Worm (Caenorhabditis elegans) whole organism, midembryonic: ENCODE measurements around the gene F21C10.7.

ENCODE experiments used
- T22C8.4 ChIP-seq: fragments of 200-800 bp; sonication (Bioruptor generic); IDR thresholded peaks from 2 replicates; pipeline ENCODE4 v1.3.6; 2022; ENCODE audit warnings: missing genetic modification characterization, missing compliant biosample characterization
- cog-1 ChIP-seq: sonication (generic microtip); optimal IDR thresholded peaks from 2 replicates; lab custom pipeline; 2016; ENCODE audit warnings: missing genetic modification characterization, missing compliant biosample characterization
- flt-1 ChIP-seq: fragments of 200-800 bp; sonication (Bioruptor generic); IDR thresholded peaks from 2 replicates; pipeline ENCODE4 v1.3.6; 2022; ENCODE audit warnings: missing genetic modification characterization, missing compliant biosample characterization
- klf-2 ChIP-seq: fragments of 200-800 bp; sonication (Bioruptor generic); conservative IDR thresholded peaks from 2 replicates; pipeline ENCODE4 v1.3.6; 2022; ENCODE audit warnings: missing genetic modification reagents, missing genetic modification characterization, missing compliant biosample characterization
- med-1 ChIP-seq: sonication (generic microtip); optimal IDR thresholded peaks from 2 replicates; lab custom pipeline; 2017; ENCODE audit warnings: missing genetic modification characterization, mild to moderate bottlenecking, missing compliant biosample characterization, antibody characterized with exemption, missing genetic modification reagents; ENCODE audit not compliant: insufficient read depth
- ref-1 ChIP-seq: fragments of 200-800 bp; sonication (Bioruptor generic); conservative IDR thresholded peaks from 2 replicates; pipeline ENCODE4 v1.3.6; 2022; ENCODE audit warnings: missing genetic modification reagents, missing genetic modification characterization, missing compliant biosample characterization
- tab-1 ChIP-seq: fragments of 200-800 bp; sonication (Bioruptor generic); IDR thresholded peaks from 2 replicates; pipeline ENCODE4 v1.3.6; 2022; ENCODE audit warnings: missing genetic modification characterization, missing compliant biosample characterization
- ztf-23 ChIP-seq: fragments of 200-800 bp; sonication (Bioruptor generic); IDR thresholded peaks from 2 replicates; pipeline ENCODE4 v1.3.6; 2022; ENCODE audit warnings: missing genetic modification reagents, missing genetic modification characterization, missing compliant biosample characterization
- ztf-29 ChIP-seq: fragments of 200-800 bp; sonication (Bioruptor generic); IDR thresholded peaks from 2 replicates; pipeline ENCODE4 v1.3.6; 2022; ENCODE audit warnings: missing genetic modification reagents, missing genetic modification characterization, missing compliant biosample characterization

The F21C10.7 gene

DNA sequence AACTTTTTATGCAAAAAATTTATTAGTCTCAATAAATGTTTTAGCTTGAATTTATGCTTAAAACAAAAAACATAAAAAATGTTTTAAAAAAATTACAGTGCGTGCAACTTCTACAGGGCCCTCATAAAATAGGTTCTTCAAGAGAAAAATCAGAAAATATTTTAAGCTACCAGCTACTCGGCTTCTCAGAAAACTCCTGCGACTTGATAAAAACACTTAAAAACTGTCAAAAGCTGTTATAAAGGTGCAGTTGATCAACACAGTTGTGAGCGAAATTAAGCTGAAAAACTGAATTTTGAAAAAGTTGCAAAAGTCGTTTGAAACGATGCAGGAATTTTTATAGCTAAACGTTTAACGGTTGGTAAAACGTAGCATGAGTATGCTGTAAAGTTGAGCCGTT is 23.8 kb upstream of the F21C10.7 start:
- TF ChIP-seq ref-1 (GFP tag; lab: Robert Waterston, UW) (no peak), klf-2 (no peak), ztf-29 (GFP tag; lab: Robert Waterston, UW) (no peak), ztf-23 (GFP tag; lab: Robert Waterston, UW) (0 out of 2 replicates have a peak, but pooled peaks have one; percentile 7), med-1 (GFP tag; lab: Kevin White, UChicago) (no peak), cog-1 (tag; lab: Kevin White, UChicago) (no peak), tab-1 (GFP tag; lab: Robert Waterston, UW) (no peak), T22C8.4 (GFP tag; lab: Robert Waterston, UW) (no peak), flt-1 (peak; percentile 42; the same call in 1 of the 2 replicates)

DNA sequence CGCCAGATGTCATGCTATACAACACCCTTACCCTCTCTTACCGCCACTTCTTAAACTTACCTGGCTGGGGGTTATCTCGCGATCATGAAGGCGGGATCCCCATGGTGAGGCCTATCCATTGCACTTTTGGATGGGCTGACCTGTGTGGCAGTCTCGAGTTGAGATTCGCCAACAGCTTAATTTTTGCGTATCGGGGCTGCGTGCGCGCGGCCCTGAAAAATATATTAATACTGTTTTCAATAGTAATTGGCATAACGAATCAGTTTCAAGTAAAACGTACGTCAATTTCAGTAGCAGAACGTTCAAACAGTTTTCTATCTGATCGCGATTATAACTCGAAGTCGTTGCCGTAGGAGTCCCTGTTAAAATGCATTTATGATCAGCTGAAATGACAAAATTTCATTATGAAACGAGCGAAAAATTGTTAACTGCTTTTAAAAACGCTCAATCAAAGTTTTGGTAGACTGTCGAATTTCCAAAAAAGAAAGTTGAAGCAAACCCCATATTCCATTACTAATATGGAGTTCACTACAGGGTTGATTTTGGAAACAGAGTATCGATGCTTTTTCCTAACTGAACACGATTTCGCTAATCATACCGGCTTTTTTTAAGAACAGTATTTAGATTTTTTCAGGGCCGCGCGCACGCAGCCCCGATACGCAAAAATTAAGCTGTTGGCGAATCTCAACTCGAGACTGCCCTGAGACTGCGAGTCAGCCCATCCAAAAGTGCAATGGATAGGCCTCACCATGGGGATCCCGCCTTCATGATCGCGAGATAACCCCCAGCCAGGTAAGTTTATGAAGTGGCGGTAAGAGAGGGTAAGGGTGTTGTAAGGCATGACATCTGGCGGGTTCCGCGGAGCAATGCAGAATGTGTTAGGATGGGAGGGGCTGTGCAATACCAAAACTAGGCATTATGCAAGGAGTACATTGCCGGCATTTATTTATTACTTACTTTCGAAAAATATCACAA is 21.5 kb upstream of the F21C10.7 start:
- TF ChIP-seq tab-1 (GFP tag; lab: Robert Waterston, UW), result 0 out of 2 replicates have a peak, but pooled peaks have one; percentile 8

- TF ChIP-seq T22C8.4 (GFP tag; lab: Robert Waterston, UW), result no peak
- TF ChIP-seq ref-1 (GFP tag; lab: Robert Waterston, UW), result no peak
- TF ChIP-seq cog-1 (tag; lab: Kevin White, UChicago), result no peak
- no peak for TF ChIP-seq ztf-29 (GFP tag; lab: Robert Waterston, UW)
- TF ChIP-seq med-1 (GFP tag; lab: Kevin White, UChicago), result no peak
- TF ChIP-seq tab-1 (GFP tag; lab: Robert Waterston, UW), result no peak
- no peak for TF ChIP-seq flt-1
Observed at ce11 chrV:9092209-9092608, 20.4 kb upstream of the F21C10.7 start, which contains the start of gene T27E4.1. Gene T27E4.1 (plus strand): TSS chrV:9092345.

- TF ChIP-seq cog-1 (tag; lab: Kevin White, UChicago), result no peak
- TF ChIP-seq tab-1 (GFP tag; lab: Robert Waterston, UW), result no peak
- TF ChIP-seq ztf-29 (GFP tag; lab: Robert Waterston, UW), result no peak
- no peak for TF ChIP-seq T22C8.4 (GFP tag; lab: Robert Waterston, UW)
- TF ChIP-seq klf-2, result no peak
- no peak for TF ChIP-seq ztf-23 (GFP tag; lab: Robert Waterston, UW)
- TF ChIP-seq med-1 (GFP tag; lab: Kevin White, UChicago), result no peak
- no peak for TF ChIP-seq ref-1 (GFP tag; lab: Robert Waterston, UW)
- no peak for TF ChIP-seq flt-1
Observed at ce11 chrV:9094060-9094628, 18.4 kb upstream of the F21C10.7 start.

DNA sequence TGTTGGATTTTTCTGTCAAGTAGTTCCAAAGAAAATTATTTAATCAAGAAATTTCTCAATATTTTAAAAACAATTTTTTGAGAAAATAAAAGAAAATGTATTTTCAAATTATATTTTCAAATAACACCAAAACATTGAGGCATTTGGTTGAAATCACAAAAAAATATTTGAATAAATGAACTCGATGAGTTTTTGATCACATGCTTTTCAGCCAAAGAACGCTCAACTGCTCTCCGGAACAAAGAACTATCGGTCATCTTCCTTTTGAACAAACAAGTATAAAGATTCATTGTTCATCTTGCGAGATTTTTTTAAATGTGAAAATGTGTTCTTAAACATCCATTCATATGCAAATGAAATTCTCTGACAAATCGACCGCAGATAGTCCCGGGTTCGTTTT is 17.6 kb upstream of the F21C10.7 start:
- TF ChIP-seq ztf-29 (GFP tag; lab: Robert Waterston, UW), result no peak
- TF ChIP-seq klf-2, result no peak
- TF ChIP-seq ztf-23 (GFP tag; lab: Robert Waterston, UW), result no peak
- no peak for TF ChIP-seq cog-1 (tag; lab: Kevin White, UChicago)
- no peak for TF ChIP-seq flt-1
- TF ChIP-seq T22C8.4 (GFP tag; lab: Robert Waterston, UW), result no peak
- TF ChIP-seq tab-1 (GFP tag; lab: Robert Waterston, UW), result no peak
- no peak for TF ChIP-seq ref-1 (GFP tag; lab: Robert Waterston, UW)
- no peak for TF ChIP-seq med-1 (GFP tag; lab: Kevin White, UChicago)

DNA sequence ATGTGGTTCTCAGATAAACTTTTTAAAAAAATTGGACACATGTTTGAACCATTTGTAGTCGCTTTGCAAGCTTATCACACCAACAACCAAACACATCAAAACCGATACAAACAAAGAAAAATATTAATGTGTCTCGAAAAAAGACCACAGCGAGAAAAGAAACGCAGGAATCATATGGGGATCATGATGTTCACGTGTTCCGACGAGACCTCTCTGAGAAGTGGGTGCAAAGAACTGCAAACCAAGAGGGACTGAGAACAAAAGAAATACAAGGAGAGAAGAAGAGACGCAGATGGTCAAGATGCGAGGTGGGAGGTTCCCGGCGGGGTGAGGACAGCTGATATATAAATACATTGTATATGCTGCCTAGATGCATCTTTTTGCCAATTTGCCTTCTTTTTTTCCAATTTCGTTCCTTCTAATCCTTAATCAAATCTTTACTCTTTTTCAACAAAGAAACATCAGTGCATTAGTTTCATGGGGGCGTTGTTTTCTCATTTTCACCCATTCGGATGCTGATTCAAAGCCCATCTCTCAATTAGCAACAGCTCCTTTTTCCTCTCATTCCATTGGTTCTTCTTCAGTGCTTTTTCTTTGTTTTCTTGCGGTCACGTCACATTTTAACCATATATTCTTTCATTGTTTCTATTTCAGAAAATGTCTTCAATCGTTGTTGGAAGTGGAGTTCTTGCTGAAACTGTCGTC is 16.8 kb upstream of the F21C10.7 start, which contains the start of gene F21C10.10:
Gene F21C10.10 (plus strand): TSS at position 655 of the 705 bp plus-strand sequence.
- no peak for TF ChIP-seq T22C8.4 (GFP tag; lab: Robert Waterston, UW)
- no peak for TF ChIP-seq ztf-29 (GFP tag; lab: Robert Waterston, UW)
- no peak for TF ChIP-seq tab-1 (GFP tag; lab: Robert Waterston, UW)
- no peak for TF ChIP-seq ref-1 (GFP tag; lab: Robert Waterston, UW)
- 0 out of 2 replicates have a peak, but pooled peaks have one; percentile 8 for TF ChIP-seq flt-1
- peak; percentile 68 for TF ChIP-seq cog-1 (tag; lab: Kevin White, UChicago)
- no peak for TF ChIP-seq ztf-23 (GFP tag; lab: Robert Waterston, UW)
- no peak for TF ChIP-seq klf-2
- no peak for TF ChIP-seq med-1 (GFP tag; lab: Kevin White, UChicago)

DNA sequence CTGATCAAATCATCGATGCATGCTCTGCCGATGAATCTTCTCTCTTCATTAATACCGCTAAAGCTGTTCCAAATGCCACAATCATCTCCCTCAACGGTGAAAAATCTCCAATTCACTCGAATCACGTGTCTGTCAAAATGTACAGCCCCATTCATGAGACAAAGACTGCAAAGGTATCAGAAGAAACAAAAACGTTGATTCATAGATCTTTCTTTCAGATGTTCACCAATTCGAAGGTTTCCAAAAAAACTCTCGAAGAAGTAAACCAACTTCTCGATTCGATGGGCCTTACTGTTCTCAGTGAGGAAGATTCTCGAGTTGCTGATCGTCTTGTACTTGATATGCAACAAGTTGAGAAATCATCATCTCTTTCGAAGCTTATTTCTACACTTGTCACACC is 15.9 kb upstream of the F21C10.7 start:
- no peak for TF ChIP-seq ref-1 (GFP tag; lab: Robert Waterston, UW)
- no peak for TF ChIP-seq tab-1 (GFP tag; lab: Robert Waterston, UW)
- TF ChIP-seq T22C8.4 (GFP tag; lab: Robert Waterston, UW), result no peak
- no peak for TF ChIP-seq cog-1 (tag; lab: Kevin White, UChicago)
- TF ChIP-seq ztf-23 (GFP tag; lab: Robert Waterston, UW), result no peak
- no peak for TF ChIP-seq flt-1
- no peak for TF ChIP-seq med-1 (GFP tag; lab: Kevin White, UChicago)
- no peak for TF ChIP-seq klf-2
- no peak for TF ChIP-seq ztf-29 (GFP tag; lab: Robert Waterston, UW)

DNA sequence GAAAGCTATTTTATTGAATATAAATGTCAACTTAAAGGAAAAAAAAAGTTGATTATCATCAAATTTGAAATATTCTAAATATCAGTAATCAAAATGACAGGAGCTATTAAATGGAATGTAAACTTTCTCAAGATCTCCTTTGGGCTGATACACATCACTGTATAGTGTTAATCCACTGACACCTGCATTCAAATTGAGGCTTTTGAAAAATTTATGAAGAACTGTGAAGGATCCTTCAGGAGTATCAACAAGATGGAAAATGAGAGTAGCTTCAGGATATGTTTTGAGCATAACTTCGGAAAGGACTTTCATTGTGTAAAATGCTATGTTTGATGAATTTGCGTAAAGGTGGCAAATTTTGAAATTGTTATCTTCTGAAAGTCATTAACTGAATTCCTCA is 15.4 kb upstream of the F21C10.7 start:
- TF ChIP-seq cog-1 (tag; lab: Kevin White, UChicago) (no peak), ref-1 (GFP tag; lab: Robert Waterston, UW) (no peak), tab-1 (GFP tag; lab: Robert Waterston, UW) (no peak)
